Worm (Caenorhabditis elegans) whole organism, mixed stage, embryonic: ENCODE measurements around the gene srh-149.
A peak's percentile ranks its signal among the peaks of the same experiment; 100 is the strongest.

ENCODE experiments used
- bed-3 ChIP-seq: fragments of 200-800 bp; sonication (Bioruptor generic); optimal IDR thresholded peaks from 3 replicates; lab custom pipeline; 2018; ENCODE audit warnings: mild to moderate bottlenecking, missing genetic modification characterization, moderate library complexity, missing compliant biosample characterization
- blmp-1 ChIP-seq: fragments of 150-350 bp; optimal IDR thresholded peaks from 2 replicates; lab custom pipeline; 2014; ENCODE audit warnings: missing biosample characterization, missing genetic modification characterization
- ceh-39 ChIP-seq: fragments of 150-350 bp; optimal IDR thresholded peaks from 2 replicates; lab custom pipeline; 2014; ENCODE audit warnings: missing biosample characterization, missing genetic modification characterization
- ceh-43 ChIP-seq: fragments of 200-800 bp; sonication (Bioruptor generic); optimal IDR thresholded peaks from 2 replicates; lab custom pipeline; 2018; ENCODE audit warnings: mild to moderate bottlenecking, missing genetic modification characterization, moderate library complexity, missing compliant biosample characterization
- ceh-83 ChIP-seq: fragments of 200-800 bp; sonication (Bioruptor generic); optimal IDR thresholded peaks from 2 replicates; lab custom pipeline; 2018; ENCODE audit warnings: mild to moderate bottlenecking, missing genetic modification characterization, missing compliant biosample characterization
- ces-1 ChIP-seq: fragments of 150-350 bp; optimal IDR thresholded peaks from 2 replicates; lab custom pipeline; 2014; ENCODE audit warnings: missing biosample characterization, missing genetic modification reagents, missing genetic modification characterization
- cnd-1 ChIP-seq: fragments of 200-800 bp; sonication (Bioruptor generic); optimal IDR thresholded peaks from 2 replicates; lab custom pipeline; 2018; ENCODE audit warnings: mild to moderate bottlenecking, missing genetic modification characterization, missing compliant biosample characterization
- drap-1 ChIP-seq: fragments of 200-800 bp; sonication (Bioruptor generic); optimal IDR thresholded peaks from 3 replicates; lab custom pipeline; 2018; ENCODE audit warnings: mild to moderate bottlenecking, missing genetic modification characterization, missing compliant biosample characterization
- elt-1 ChIP-seq: sonication (generic microtip); optimal IDR thresholded peaks from 2 replicates; lab custom pipeline; 2017; ENCODE audit warnings: missing genetic modification characterization, mild to moderate bottlenecking, missing compliant biosample characterization, antibody characterized with exemption, moderate library complexity, borderline replicate concordance; ENCODE audit not compliant: insufficient read depth
- elt-3 ChIP-seq: fragments of 150-350 bp; optimal IDR thresholded peaks from 2 replicates; lab custom pipeline; 2014; ENCODE audit warnings: missing biosample characterization, missing genetic modification characterization
- flh-1 ChIP-seq: fragments of 200-800 bp; sonication (Bioruptor generic); optimal IDR thresholded peaks from 2 replicates; lab custom pipeline; 2018; ENCODE audit warnings: mild to moderate bottlenecking, missing genetic modification characterization, moderate library complexity, missing compliant biosample characterization
- ham-2 ChIP-seq: fragments of 200-800 bp; sonication (Bioruptor generic); optimal IDR thresholded peaks from 2 replicates; lab custom pipeline; 2018; ENCODE audit warnings: mild to moderate bottlenecking, missing genetic modification characterization, missing compliant biosample characterization
- hlh-1 ChIP-seq: fragments of 150-350 bp; optimal IDR thresholded peaks from 2 replicates; lab custom pipeline; 2014; ENCODE audit warnings: missing biosample characterization, missing genetic modification reagents, missing genetic modification characterization
- lin-13 ChIP-seq: fragments of 150-350 bp; optimal IDR thresholded peaks from 2 replicates; lab custom pipeline; 2014; ENCODE audit warnings: missing biosample characterization, missing genetic modification characterization
- lin-32 ChIP-seq: fragments of 200-800 bp; sonication (Bioruptor generic); optimal IDR thresholded peaks from 2 replicates; lab custom pipeline; 2018; ENCODE audit warnings: mild to moderate bottlenecking, missing genetic modification characterization, missing compliant biosample characterization
- lsy-2 ChIP-seq: fragments of 150-350 bp; optimal IDR thresholded peaks from 2 replicates; lab custom pipeline; 2014; ENCODE audit warnings: missing biosample characterization, missing genetic modification characterization
- mab-5 ChIP-seq: fragments of 150-350 bp; optimal IDR thresholded peaks from 2 replicates; lab custom pipeline; 2014; ENCODE audit warnings: missing biosample characterization, missing genetic modification characterization
- mep-1 ChIP-seq: fragments of 150-350 bp; optimal IDR thresholded peaks from 2 replicates; lab custom pipeline; 2017; ENCODE audit warnings: missing biosample characterization, missing genetic modification reagents, missing genetic modification characterization, inconsistent platforms
- mls-2 ChIP-seq: sonication (generic microtip); optimal IDR thresholded peaks from 2 replicates; lab custom pipeline; 2016; ENCODE audit warnings: mild to moderate bottlenecking, missing genetic modification characterization, moderate library complexity, missing compliant biosample characterization
- nhr-12 ChIP-seq: fragments of 150-350 bp; optimal IDR thresholded peaks from 2 replicates; lab custom pipeline; 2014; ENCODE audit warnings: missing biosample characterization, missing genetic modification characterization
- nhr-237 ChIP-seq: fragments of 150-350 bp; optimal IDR thresholded peaks from 2 replicates; lab custom pipeline; 2014; ENCODE audit warnings: missing biosample characterization, missing genetic modification characterization
- nhr-28 ChIP-seq: fragments of 150-350 bp; optimal IDR thresholded peaks from 2 replicates; lab custom pipeline; 2014; ENCODE audit warnings: missing biosample characterization, missing genetic modification characterization
- nhr-76 ChIP-seq: sonication (generic microtip); optimal IDR thresholded peaks from 2 replicates; lab custom pipeline; 2017; ENCODE audit warnings: missing biosample characterization, missing genetic modification characterization
- pha-4 ChIP-seq: fragments of 150-350 bp; optimal IDR thresholded peaks from 2 replicates; lab custom pipeline; 2018; ENCODE audit warnings: missing biosample characterization, missing genetic modification reagents, missing genetic modification characterization
- sem-2 ChIP-seq: fragments of 200-800 bp; sonication (Bioruptor generic); optimal IDR thresholded peaks from 2 replicates; lab custom pipeline; 2018; ENCODE audit warnings: mild to moderate bottlenecking, missing genetic modification characterization, missing compliant biosample characterization
- snpc-4 ChIP-seq: fragments of 150-350 bp; optimal IDR thresholded peaks from 2 replicates; lab custom pipeline; 2014; ENCODE audit warnings: missing biosample characterization, missing genetic modification characterization
- sptf-1 ChIP-seq: sonication (generic microtip); optimal IDR thresholded peaks from 2 replicates; lab custom pipeline; 2017; ENCODE audit warnings: mild to moderate bottlenecking, missing genetic modification characterization, moderate library complexity, missing compliant biosample characterization
- tbx-8 ChIP-seq: fragments of 200-800 bp; sonication (Bioruptor generic); optimal IDR thresholded peaks from 2 replicates; lab custom pipeline; 2018; ENCODE audit warnings: mild to moderate bottlenecking, missing genetic modification characterization, moderate library complexity, missing compliant biosample characterization
- unc-120 ChIP-seq: sonication (generic microtip); optimal IDR thresholded peaks from 2 replicates; lab custom pipeline; 2017; ENCODE audit warnings: missing genetic modification characterization, missing compliant biosample characterization; ENCODE audit not compliant: poor library complexity, severe bottlenecking
- unc-39 ChIP-seq: fragments of 150-350 bp; optimal IDR thresholded peaks from 2 replicates; lab custom pipeline; 2014; ENCODE audit warnings: missing biosample characterization, missing genetic modification characterization
- unc-62 ChIP-seq: fragments of 150-350 bp; optimal IDR thresholded peaks from 2 replicates; lab custom pipeline; 2014; ENCODE audit warnings: missing biosample characterization, missing genetic modification reagents, missing genetic modification characterization
- zip-8 ChIP-seq: fragments of 150-350 bp; optimal IDR thresholded peaks from 2 replicates; lab custom pipeline; 2014; ENCODE audit warnings: missing biosample characterization, missing genetic modification characterization
- ztf-11 ChIP-seq: fragments of 150-350 bp; optimal IDR thresholded peaks from 2 replicates; lab custom pipeline; 2014; ENCODE audit warnings: missing biosample characterization, missing genetic modification characterization

srh-149 gene

ce11 chrV:15885967-15886366 is 45.0 kb upstream of the srh-149 start, which contains the start of gene T06C12.9:
Gene T06C12.9 (minus strand): TSS chrV:15886067.
- TF ChIP-seq ces-1 (GFP tag; lab: Kevin White, UChicago) (no peak), ham-2 (GFP tag; lab: Kevin White, UChicago) (no peak), bed-3 (GFP tag; lab: Kevin White, UChicago) (no peak), sem-2 (no peak), sptf-1 (no peak), flh-1 (GFP tag; lab: Kevin White, UChicago) (no peak), nhr-28 (tag; lab: Kevin White, UChicago) (no peak), elt-3 (no peak), ceh-43 (GFP tag; lab: Kevin White, UChicago) (no peak), unc-62 (GFP tag; lab: Kevin White, UChicago) (no peak), zip-8 (tag; lab: Kevin White, UChicago) (no peak)

ce11 chrV:15884698-15885097 is 43.7 kb upstream of the srh-149 start, which contains the start of gene oac-42:
Gene oac-42 (minus strand): TSS chrV:15884798.
- TF ChIP-seq cnd-1 (tag; lab: Kevin White, UChicago) (no peak), blmp-1 (tag; lab: Kevin White, UChicago) (no peak), lsy-2 (no peak), nhr-12 (no peak), sptf-1 (no peak), lin-13 (no peak), hlh-1 (tag; lab: Kevin White, UChicago) (no peak), mep-1 (tag; lab: Kevin White, UChicago) (no peak), pha-4 (tag; lab: Kevin White, UChicago) (no peak), nhr-237 (tag; lab: Kevin White, UChicago) (no peak), ces-1 (GFP tag; lab: Kevin White, UChicago) (no peak), mab-5 (tag; lab: Kevin White, UChicago) (no peak), sem-2 (no peak), mls-2 (no peak), ham-2 (GFP tag; lab: Kevin White, UChicago) (no peak), nhr-28 (tag; lab: Kevin White, UChicago) (no peak), flh-1 (GFP tag; lab: Kevin White, UChicago) (no peak), ztf-11 (no peak), ceh-83 (GFP tag; lab: Kevin White, UChicago) (no peak), tbx-8 (GFP tag; lab: Kevin White, UChicago) (no peak)

- no peak for TF ChIP-seq mab-5 (tag; lab: Kevin White, UChicago)
- peak; percentile 57 for TF ChIP-seq nhr-237 (tag; lab: Kevin White, UChicago)
Measured at ce11 chrV:15880705-15881104, 39.7 kb upstream of the srh-149 start.

ce11 chrV:15880033-15880432 is 39.0 kb upstream of the srh-149 start:
- TF ChIP-seq zip-8 (tag; lab: Kevin White, UChicago) (no peak), mep-1 (tag; lab: Kevin White, UChicago) (no peak), snpc-4 (no peak), mls-2 (no peak), cnd-1 (tag; lab: Kevin White, UChicago) (no peak), lin-32 (GFP tag; lab: Kevin White, UChicago) (no peak), lsy-2 (no peak), elt-3 (no peak), nhr-28 (tag; lab: Kevin White, UChicago) (no peak), ztf-11 (no peak), tbx-8 (GFP tag; lab: Kevin White, UChicago) (no peak), unc-39 (tag; lab: Kevin White, UChicago) (no peak), ham-2 (GFP tag; lab: Kevin White, UChicago) (no peak), ces-1 (GFP tag; lab: Kevin White, UChicago) (no peak), sem-2 (no peak), elt-1 (tag; lab: Kevin White, UChicago) (no peak), nhr-76 (tag; lab: Kevin White, UChicago) (no peak)

ce11 chrV:15879508-15879907 is 38.5 kb upstream of the srh-149 start, which contains the start of gene nhr-84:
Gene nhr-84 (minus strand): TSS chrV:15879608.
- no peak for TF ChIP-seq drap-1 (GFP tag; lab: Kevin White, UChicago)
- no peak for TF ChIP-seq cnd-1 (tag; lab: Kevin White, UChicago)
- TF ChIP-seq mab-5 (tag; lab: Kevin White, UChicago): no peak
- no peak for TF ChIP-seq elt-3
- no peak for TF ChIP-seq ceh-39 (tag; lab: Kevin White, UChicago)
- TF ChIP-seq bed-3 (GFP tag; lab: Kevin White, UChicago): no peak
- TF ChIP-seq lsy-2: no peak
- TF ChIP-seq nhr-76 (tag; lab: Kevin White, UChicago): no peak
- no peak for TF ChIP-seq unc-120 (tag; lab: Kevin White, UChicago)
- no peak for TF ChIP-seq nhr-12
- TF ChIP-seq ceh-83 (GFP tag; lab: Kevin White, UChicago): no peak
- TF ChIP-seq flh-1 (GFP tag; lab: Kevin White, UChicago): no peak
- TF ChIP-seq nhr-237 (tag; lab: Kevin White, UChicago): no peak
- TF ChIP-seq unc-62 (GFP tag; lab: Kevin White, UChicago): no peak
- TF ChIP-seq ces-1 (GFP tag; lab: Kevin White, UChicago): no peak
